Worm (Caenorhabditis elegans) whole organism, midembryonic: ENCODE measurements around the gene des-2.

ENCODE experiments used
- T22C8.4 ChIP-seq: fragments of 200-800 bp; sonication (Bioruptor generic); IDR thresholded peaks from 2 replicates; pipeline ENCODE4 v1.3.6; 2022; ENCODE audit warnings: missing genetic modification characterization, missing compliant biosample characterization
- cog-1 ChIP-seq: sonication (generic microtip); optimal IDR thresholded peaks from 2 replicates; lab custom pipeline; 2016; ENCODE audit warnings: missing genetic modification characterization, missing compliant biosample characterization
- flt-1 ChIP-seq: fragments of 200-800 bp; sonication (Bioruptor generic); IDR thresholded peaks from 2 replicates; pipeline ENCODE4 v1.3.6; 2022; ENCODE audit warnings: missing genetic modification characterization, missing compliant biosample characterization
- klf-2 ChIP-seq: fragments of 200-800 bp; sonication (Bioruptor generic); conservative IDR thresholded peaks from 2 replicates; pipeline ENCODE4 v1.3.6; 2022; ENCODE audit warnings: missing genetic modification reagents, missing genetic modification characterization, missing compliant biosample characterization
- med-1 ChIP-seq: sonication (generic microtip); optimal IDR thresholded peaks from 2 replicates; lab custom pipeline; 2017; ENCODE audit warnings: missing genetic modification characterization, mild to moderate bottlenecking, missing compliant biosample characterization, antibody characterized with exemption, missing genetic modification reagents; ENCODE audit not compliant: insufficient read depth
- ref-1 ChIP-seq: fragments of 200-800 bp; sonication (Bioruptor generic); conservative IDR thresholded peaks from 2 replicates; pipeline ENCODE4 v1.3.6; 2022; ENCODE audit warnings: missing genetic modification reagents, missing genetic modification characterization, missing compliant biosample characterization
- tab-1 ChIP-seq: fragments of 200-800 bp; sonication (Bioruptor generic); IDR thresholded peaks from 2 replicates; pipeline ENCODE4 v1.3.6; 2022; ENCODE audit warnings: missing genetic modification characterization, missing compliant biosample characterization
- ztf-23 ChIP-seq: fragments of 200-800 bp; sonication (Bioruptor generic); IDR thresholded peaks from 2 replicates; pipeline ENCODE4 v1.3.6; 2022; ENCODE audit warnings: missing genetic modification reagents, missing genetic modification characterization, missing compliant biosample characterization

ce11 chrV:11435242-11435641 is 13.7 kb upstream of the des-2 start:
- TF ChIP-seq klf-2 (GFP tag; lab: Robert Waterston, UW) (no peak), ref-1 (no peak), med-1 (GFP tag; lab: Kevin White, UChicago) (no peak), ztf-23 (GFP tag; lab: Robert Waterston, UW) (no peak), T22C8.4 (GFP tag; lab: Robert Waterston, UW) (no peak), cog-1 (no peak), flt-1 (GFP tag; lab: Robert Waterston, UW) (no peak), tab-1 (no peak)
